Worm (Caenorhabditis elegans): ENCODE results near the gene sri-27.

DNA sequence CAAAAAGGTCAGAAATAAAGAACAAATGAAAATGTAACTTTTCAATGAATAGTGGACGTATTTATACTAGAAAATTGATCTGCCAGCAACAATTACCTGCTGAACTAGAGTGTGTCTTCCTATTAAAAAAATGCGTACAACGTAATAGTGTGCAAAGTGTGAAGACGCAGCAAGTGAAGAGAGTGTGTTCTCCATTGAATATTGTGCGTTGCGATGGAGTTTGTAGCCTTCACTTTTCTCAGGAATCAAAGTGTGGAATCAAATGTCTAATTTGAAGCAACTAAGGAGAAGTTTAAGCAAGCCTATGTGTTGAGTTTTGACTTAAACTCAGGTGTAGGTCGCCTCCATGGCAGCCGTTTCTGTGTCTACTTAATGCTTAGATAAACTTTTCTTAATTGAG lies 6.5 kb downstream of the sri-27 start, which contains the start of gene gst-21:
- TF ChIP-seq sem-2 (GFP tag; optimal IDR thresholded peaks at IDR 0.05) = no peak
- TF ChIP-seq flh-1 (GFP tag; optimal IDR thresholded peaks at IDR 0.05) = no peak
